Worm (Caenorhabditis elegans) whole organism, early embryonic: Measurements from ENCODE around the gene gap-2.
A peak's percentile ranks its signal among the peaks of the same experiment; 100 is the strongest.
"Not testable (repeated sequence)": the region's sequence is repeated elsewhere in the genome, so short reads cannot be mapped to it uniquely, and the experiment has no call there.

Experiments used
- B0310.2 ChIP-seq: sonication (generic microtip); optimal IDR thresholded peaks from 2 replicates; lab custom pipeline; 2016; ENCODE audit warnings: mild to moderate bottlenecking, missing genetic modification characterization, missing compliant biosample characterization
- F13C5.2 ChIP-seq: sonication (generic microtip); optimal IDR thresholded peaks from 2 replicates; lab custom pipeline; 2017; ENCODE audit warnings: mild to moderate bottlenecking, missing genetic modification characterization, inconsistent platforms, missing compliant biosample characterization
- aly-1 ChIP-seq: sonication (generic microtip); optimal IDR thresholded peaks from 2 replicates; lab custom pipeline; 2016; ENCODE audit warnings: missing genetic modification characterization, missing compliant biosample characterization
- ama-1 ChIP-seq: fragments of 150-350 bp; optimal IDR thresholded peaks from 2 replicates; lab custom pipeline; 2014
- ceh-13 ChIP-seq: fragments of 200-800 bp; sonication (Bioruptor generic); optimal IDR thresholded peaks from 2 replicates; lab custom pipeline; 2018; ENCODE audit warnings: mild to moderate bottlenecking, missing genetic modification characterization, missing compliant biosample characterization
- ceh-36 ChIP-seq: sonication (generic microtip); optimal IDR thresholded peaks from 2 replicates; lab custom pipeline; 2016; ENCODE audit warnings: missing genetic modification characterization, inconsistent platforms, missing compliant biosample characterization
- ets-7 ChIP-seq: sonication (generic microtip); optimal IDR thresholded peaks from 2 replicates; lab custom pipeline; 2016; ENCODE audit warnings: missing genotype, missing genetic modification characterization, missing compliant biosample characterization
- flt-1 ChIP-seq: fragments of 200-800 bp; sonication (Bioruptor generic); IDR thresholded peaks from 2 replicates; pipeline ENCODE4 v1.3.6; 2022; ENCODE audit warnings: missing genetic modification characterization, missing compliant biosample characterization
- hmbx-1 ChIP-seq: sonication (generic microtip); optimal IDR thresholded peaks from 2 replicates; lab custom pipeline; 2016; ENCODE audit warnings: mild to moderate bottlenecking, missing genetic modification characterization, missing compliant biosample characterization
- hmg-4 ChIP-seq: fragments of 200-800 bp; sonication (Bioruptor generic); optimal IDR thresholded peaks from 2 replicates; lab custom pipeline; 2018; ENCODE audit warnings: mild to moderate bottlenecking, missing genetic modification characterization, missing compliant biosample characterization
- hnd-1 ChIP-seq: sonication (generic microtip); optimal IDR thresholded peaks from 2 replicates; lab custom pipeline; 2016; ENCODE audit warnings: missing genetic modification characterization, missing compliant biosample characterization
- pes-1 ChIP-seq: fragments of 200-800 bp; sonication (Bioruptor generic); IDR thresholded peaks from 2 replicates; pipeline ENCODE4 v1.3.6; 2022; ENCODE audit warnings: missing genetic modification reagents, missing genetic modification characterization, missing compliant biosample characterization
- scrt-1 ChIP-seq: fragments of 200-800 bp; sonication (Bioruptor generic); IDR thresholded peaks from 2 replicates; pipeline ENCODE4 v1.3.6; 2022; ENCODE audit warnings: missing genetic modification characterization, missing compliant biosample characterization
- sea-1 ChIP-seq: fragments of 200-800 bp; sonication (Bioruptor generic); conservative IDR thresholded peaks from 2 replicates; pipeline ENCODE4 v1.3.6; 2022; ENCODE audit warnings: missing genetic modification characterization, missing compliant biosample characterization
- tbx-11 ChIP-seq: fragments of 200-800 bp; sonication (Bioruptor generic); IDR thresholded peaks from 2 replicates; pipeline ENCODE4 v1.3.6; 2022; ENCODE audit warnings: missing genetic modification characterization, missing compliant biosample characterization
- tbx-37 ChIP-seq: fragments of 200-800 bp; sonication (Bioruptor generic); conservative IDR thresholded peaks from 2 replicates; pipeline ENCODE4 v1.3.6; 2022; ENCODE audit warnings: missing genetic modification reagents, missing genetic modification characterization, missing compliant biosample characterization
- tra-4 ChIP-seq: sonication (generic microtip); optimal IDR thresholded peaks from 2 replicates; lab custom pipeline; 2017; ENCODE audit warnings: missing genetic modification characterization, missing compliant biosample characterization

The gap-2 gene

DNA sequence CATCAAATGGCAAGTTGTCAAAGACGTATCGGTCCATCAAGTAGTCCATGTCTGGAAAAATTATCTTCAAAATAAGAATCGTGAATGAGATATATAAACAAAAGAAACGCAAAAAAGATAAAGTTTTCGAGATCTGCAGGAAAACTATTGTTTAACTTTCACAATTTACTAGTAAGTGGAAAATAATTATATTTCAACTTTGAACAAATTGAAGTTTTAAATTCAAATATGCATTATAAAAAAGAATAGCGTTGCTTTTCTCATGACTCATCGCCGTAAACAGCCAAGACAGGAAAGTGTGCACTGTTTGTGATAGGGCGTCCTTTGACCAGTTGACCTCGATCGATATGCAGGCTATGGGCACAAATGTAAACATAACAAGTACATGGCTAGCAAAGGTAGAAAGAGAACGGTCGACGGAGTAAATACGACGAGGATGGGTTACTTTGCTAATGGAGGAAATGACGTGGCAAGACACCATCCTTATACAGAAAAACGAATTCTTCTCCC is 20.3 kb upstream of the gap-2 start, which contains the start of gene ZK899.2:
TSS of gene ZK899.2 (minus strand) at position 51 of the 510 bp plus-strand sequence.
- no peak for TF ChIP-seq ets-7 (tag; lab: Kevin White, UChicago)
- TF ChIP-seq hmg-4 = no peak
- no peak for TF ChIP-seq hmbx-1 (tag; lab: Kevin White, UChicago)
- no peak for TF ChIP-seq hnd-1 (tag; lab: Kevin White, UChicago)
- no peak for TF ChIP-seq ama-1 (lab: Kevin White, UChicago)
- TF ChIP-seq B0310.2 (tag; lab: Kevin White, UChicago) = no peak
- TF ChIP-seq pes-1 (GFP tag; lab: Robert Waterston, UW) = no peak
- no peak for TF ChIP-seq ceh-36
- no peak for TF ChIP-seq tra-4 (tag; lab: Kevin White, UChicago)
- no peak for TF ChIP-seq ceh-13 (GFP tag; lab: Kevin White, UChicago)

DNA sequence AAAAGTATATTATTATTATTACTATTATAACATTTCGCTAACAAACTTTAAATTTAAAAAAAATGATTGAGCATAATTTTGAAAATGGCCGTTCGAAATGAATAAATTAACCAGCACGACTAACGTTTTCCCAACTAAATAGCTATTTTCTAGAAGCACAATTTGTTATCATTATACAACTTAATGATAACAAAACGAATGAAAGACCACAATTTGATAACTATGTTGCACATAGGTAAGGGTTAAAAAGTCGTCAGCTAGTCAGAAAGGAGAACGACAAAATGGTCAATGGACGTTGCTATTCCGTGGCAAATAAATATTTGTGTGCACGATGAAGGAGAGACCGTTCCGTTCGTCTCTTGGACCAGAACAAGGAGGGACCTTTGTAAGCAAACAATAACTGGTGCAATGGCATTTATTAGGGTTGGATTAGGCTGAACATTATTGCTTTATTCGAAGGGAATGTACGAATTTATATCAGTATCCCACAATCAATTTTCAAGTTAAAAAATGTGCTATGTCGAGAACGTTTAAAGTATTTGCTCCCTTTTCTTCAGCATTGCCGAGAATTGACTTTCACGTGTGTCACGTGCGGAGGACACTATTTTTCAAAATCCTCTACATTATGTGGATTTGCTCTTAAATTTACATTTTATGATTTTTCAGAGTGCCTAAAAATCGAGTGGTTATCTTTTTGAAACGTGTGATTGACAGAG is 19.6 kb upstream of the gap-2 start, which contains the start of gene ZK899.3:
TSS of gene ZK899.3 (plus strand) at position 666 of the 716 bp plus-strand sequence.
- TF ChIP-seq tbx-11 = no peak
- no peak for TF ChIP-seq F13C5.2 (tag; lab: Kevin White, UChicago)
- no peak for TF ChIP-seq hmbx-1 (tag; lab: Kevin White, UChicago)
- TF ChIP-seq flt-1 (GFP tag; lab: Robert Waterston, UW) = no peak

DNA sequence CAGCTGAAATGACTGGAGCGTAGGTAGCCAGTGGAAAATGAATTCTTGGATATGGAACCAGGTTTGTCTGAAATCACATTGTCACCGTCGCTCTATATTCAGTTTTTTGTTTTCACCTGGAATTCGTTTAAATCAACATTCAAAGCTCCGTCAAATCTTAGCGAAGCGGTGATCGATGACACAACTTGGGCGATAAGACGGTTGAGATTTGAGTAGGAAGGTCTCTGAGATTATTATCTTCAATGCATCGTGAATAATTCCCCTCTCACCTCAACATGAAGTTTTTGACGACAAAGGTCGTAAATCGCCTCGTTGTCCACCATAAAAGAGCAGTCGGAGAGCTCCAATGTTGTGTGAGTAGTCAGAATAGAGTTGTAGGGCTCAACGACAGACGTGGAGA is 15.7 kb upstream of the gap-2 start:
- TF ChIP-seq hmg-4 (no peak), tbx-37 (GFP tag; lab: Robert Waterston, UW) (no peak), pes-1 (GFP tag; lab: Robert Waterston, UW) (no peak), ceh-36 (no peak), tra-4 (tag; lab: Kevin White, UChicago) (no peak), scrt-1 (no peak), F13C5.2 (tag; lab: Kevin White, UChicago) (no peak), aly-1 (no peak), ceh-13 (GFP tag; lab: Kevin White, UChicago) (no peak), flt-1 (GFP tag; lab: Robert Waterston, UW) (no peak), hmbx-1 (tag; lab: Kevin White, UChicago) (no peak), tbx-11 (no peak), sea-1 (GFP tag; lab: Robert Waterston, UW) (no peak), ama-1 (lab: Kevin White, UChicago) (no peak), B0310.2 (tag; lab: Kevin White, UChicago) (no peak), ets-7 (tag; lab: Kevin White, UChicago) (no peak), hnd-1 (tag; lab: Kevin White, UChicago) (no peak)

DNA sequence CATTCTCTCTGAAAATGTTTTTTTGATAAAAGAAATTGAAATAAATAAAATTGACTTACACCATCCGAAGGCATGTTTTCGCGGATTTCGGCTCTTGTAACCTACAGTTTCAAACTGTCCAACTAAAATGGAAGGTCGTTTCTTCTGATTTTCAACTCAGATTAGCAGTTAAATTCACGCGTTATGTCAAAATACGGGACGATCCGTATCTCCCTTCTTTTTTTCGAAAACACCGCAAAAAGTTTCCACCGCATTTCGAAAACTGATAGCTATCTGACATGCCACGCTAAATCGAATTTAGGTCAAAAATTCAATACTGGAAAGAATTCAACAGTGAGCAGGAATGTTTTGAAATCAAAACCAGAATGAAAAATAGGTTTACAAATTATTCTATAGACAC is 14.1 kb upstream of the gap-2 start, which contains the start of gene tba-8:
TSS of gene tba-8 (minus strand) at position 207 of the 400 bp plus-strand sequence.
- TF ChIP-seq hmbx-1 (tag; lab: Kevin White, UChicago) (no peak), aly-1 (no peak), B0310.2 (tag; lab: Kevin White, UChicago) (no peak), scrt-1 (no peak), flt-1 (GFP tag; lab: Robert Waterston, UW) (no peak), ets-7 (tag; lab: Kevin White, UChicago) (no peak), tra-4 (tag; lab: Kevin White, UChicago) (no peak), hmg-4 (no peak), tbx-11 (no peak), ama-1 (lab: Kevin White, UChicago) (no peak), sea-1 (GFP tag; lab: Robert Waterston, UW) (no peak), pes-1 (GFP tag; lab: Robert Waterston, UW) (no peak), ceh-13 (GFP tag; lab: Kevin White, UChicago) (no peak), tbx-37 (GFP tag; lab: Robert Waterston, UW) (no peak), F13C5.2 (tag; lab: Kevin White, UChicago) (no peak)

DNA sequence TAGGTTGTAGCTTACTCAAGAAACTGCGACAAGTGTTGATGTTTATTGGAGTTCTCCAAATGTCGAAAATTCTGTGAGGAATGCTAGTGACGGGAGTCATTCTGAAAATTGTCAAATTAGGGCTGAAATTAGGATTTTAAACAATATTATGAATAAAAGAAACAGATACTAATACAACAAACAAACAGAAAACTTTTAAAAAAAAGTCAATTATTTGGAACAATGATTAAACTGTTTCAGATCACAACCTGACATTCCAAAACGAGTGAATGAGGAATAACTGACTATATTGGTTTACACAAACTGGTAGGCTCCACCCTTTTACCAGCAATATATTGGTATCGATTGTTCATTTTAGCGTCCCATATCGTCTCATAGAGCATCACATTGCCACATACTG is 11.4 kb upstream of the gap-2 start, which contains the start of gene ZK899.5:
TSS of gene ZK899.5 (minus strand) at position 101 of the 400 bp plus-strand sequence.
- TF ChIP-seq tra-4 (tag; lab: Kevin White, UChicago); hmg-4; F13C5.2 (tag; lab: Kevin White, UChicago): not testable (repeated sequence)

DNA sequence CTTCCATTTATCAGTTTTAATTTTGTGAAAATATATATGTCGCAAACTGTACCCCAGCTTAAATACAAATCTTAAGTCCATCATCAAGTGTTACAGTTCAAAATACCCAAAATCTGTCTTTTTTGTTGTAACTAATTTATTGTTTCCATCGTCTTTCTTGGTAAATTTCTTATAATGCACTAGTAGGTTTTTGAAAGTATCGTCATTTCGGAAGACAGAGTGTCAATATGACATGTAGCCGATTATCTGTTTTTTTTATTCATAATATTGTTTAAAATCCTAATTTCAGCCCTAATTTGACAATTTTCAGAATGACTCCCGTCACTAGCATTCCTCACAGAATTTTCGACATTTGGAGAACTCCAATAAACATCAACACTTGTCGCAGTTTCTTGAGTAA is 9.2 kb upstream of the gap-2 start, which contains the start of gene ZK899.6:
TSS of gene ZK899.6 (plus strand) at position 301 of the 400 bp plus-strand sequence.
- not testable (repeated sequence) for TF ChIP-seq sea-1 (GFP tag; lab: Robert Waterston, UW); tra-4 (tag; lab: Kevin White, UChicago); flt-1 (GFP tag; lab: Robert Waterston, UW)

DNA sequence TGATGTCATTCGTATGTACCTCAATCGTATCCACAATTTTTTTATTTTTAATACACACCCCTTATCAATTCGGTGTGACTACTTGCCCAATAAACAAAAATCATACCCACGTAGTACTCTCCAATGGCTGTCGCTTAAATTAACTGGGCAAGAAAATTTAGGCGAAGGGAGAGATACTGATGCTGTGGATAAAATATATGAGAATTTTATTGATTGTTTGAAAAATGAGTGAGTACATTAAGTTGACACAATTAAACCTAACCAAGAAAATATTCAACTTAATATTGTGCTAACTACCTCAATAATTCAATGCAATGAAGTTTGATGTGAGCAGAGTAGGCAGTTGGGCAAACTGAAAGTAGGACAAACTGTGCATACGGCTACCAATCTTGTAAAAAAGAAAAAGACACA is 6.5 kb upstream of the gap-2 start:
- TF ChIP-seq tbx-37 (GFP tag; lab: Robert Waterston, UW) = no peak; the same call in 1 of the 2 replicates
- peak; percentile 19; the same call in 1 of the 2 replicates for TF ChIP-seq flt-1 (GFP tag; lab: Robert Waterston, UW)
- TF ChIP-seq sea-1 (GFP tag; lab: Robert Waterston, UW) = no peak
- peak; percentile 24 for TF ChIP-seq hmg-4
- TF ChIP-seq hmbx-1 (tag; lab: Kevin White, UChicago) = no peak
- no peak for TF ChIP-seq ceh-36
- no peak for TF ChIP-seq hnd-1 (tag; lab: Kevin White, UChicago)
- TF ChIP-seq tra-4 (tag; lab: Kevin White, UChicago) = no peak
- TF ChIP-seq F13C5.2 (tag; lab: Kevin White, UChicago) = peak; percentile 93
- TF ChIP-seq ets-7 (tag; lab: Kevin White, UChicago) = no peak
- TF ChIP-seq aly-1 = no peak
- no peak for TF ChIP-seq scrt-1
- no peak for TF ChIP-seq B0310.2 (tag; lab: Kevin White, UChicago)
- no peak for TF ChIP-seq pes-1 (GFP tag; lab: Robert Waterston, UW)
- no peak for TF ChIP-seq ceh-13 (GFP tag; lab: Kevin White, UChicago)
- TF ChIP-seq tbx-11 = no peak
- no peak for TF ChIP-seq ama-1 (lab: Kevin White, UChicago)
